Fruit fly (Drosophila melanogaster): ENCODE results near the gene CG1368.

Gene CG1368

dm6 chrX:14169068-14169642 lies 5.4 kb upstream of the CG1368 start, which contains the start of gene CG12480:
Gene CG12480 (plus strand): TSS chrX:14169592.
- TF ChIP-seq CG12744 (GFP tag; optimal IDR thresholded peaks at IDR 0.05) (peak; percentile 24), Xrp1 (GFP tag; IDR thresholded peaks at IDR 0.05) (peak; percentile 32; the same call in 1 of the 2 replicates), schlank (tag; optimal IDR thresholded peaks at IDR 0.05) (peak; percentile 55), fu2 (GFP tag; optimal IDR thresholded peaks at IDR 0.05) (peak; percentile 42), CG10209 (GFP tag; optimal IDR thresholded peaks at IDR 0.05) (peak; percentile 30), ham (GFP tag; IDR thresholded peaks at IDR 0.05) (no peak), H2.0 (GFP tag; IDR thresholded peaks at IDR 0.05) (no peak), tx (GFP tag; optimal IDR thresholded peaks at IDR 0.05) (no peak), CG18476 (GFP tag; optimal IDR thresholded peaks at IDR 0.05) (peak; percentile 37), E2f2 (GFP tag; IDR thresholded peaks at IDR 0.05) (no peak), fd102C (GFP tag; optimal IDR thresholded peaks at IDR 0.05) (no peak), CG7839 (tag; optimal IDR thresholded peaks at IDR 0.05) (peak; percentile 68), CG7556 (GFP tag; optimal IDR thresholded peaks at IDR 0.05) (peak; percentile 4), CG2120 (GFP tag; optimal IDR thresholded peaks at IDR 0.05) (peak; percentile 82), Rx (GFP tag; IDR thresholded peaks at IDR 0.05) (no peak), fd96Cb (tag; optimal IDR thresholded peaks at IDR 0.05) (no peak), D (optimal IDR thresholded peaks at IDR 0.05) (no peak), D (GFP tag; optimal IDR thresholded peaks at IDR 0.05) (no peak), odd (GFP tag; optimal IDR thresholded peaks at IDR 0.05) (no peak), CG13894 (tag; optimal IDR thresholded peaks at IDR 0.05) (peak; percentile 64), CG3281 (GFP tag; optimal IDR thresholded peaks at IDR 0.05) (peak; percentile 79), CTCF (GFP tag; optimal IDR thresholded peaks at IDR 0.05) (no peak), Eip74EF (GFP tag; optimal IDR thresholded peaks at IDR 0.05) (no peak), D19A (tag; optimal IDR thresholded peaks at IDR 0.05) (no peak), CG18619 (GFP tag; optimal IDR thresholded peaks at IDR 0.05) (peak; percentile 51), CG3065 (GFP tag; optimal IDR thresholded peaks at IDR 0.05) (no peak), CG14014 (GFP tag; IDR thresholded peaks at IDR 0.05) (peak; percentile 58; the same call in 1 of the 2 replicates), CG14050 (GFP tag; IDR thresholded peaks at IDR 0.05) (no peak), CG3407 (GFP tag; optimal IDR thresholded peaks at IDR 0.05) (no peak), CG10543 (GFP tag; optimal IDR thresholded peaks at IDR 0.05) (peak; percentile 6), CG14965 (GFP tag; optimal IDR thresholded peaks at IDR 0.05; ENCODE audit: borderline replicate concordance) (no peak), CG2116 (GFP tag; optimal IDR thresholded peaks at IDR 0.05) (no peak), peb (GFP tag; IDR thresholded peaks at IDR 0.05) (no peak), ranshi (GFP tag; IDR thresholded peaks at IDR 0.05) (peak; percentile 55; the same call in 1 of the 2 replicates), CG4707 (GFP tag; optimal IDR thresholded peaks at IDR 0.05) (no peak), mirr (GFP tag; optimal IDR thresholded peaks at IDR 0.05) (peak; percentile 31), CG1832 (GFP tag; optimal IDR thresholded peaks at IDR 0.05) (no peak), slbo (GFP tag; IDR thresholded peaks at IDR 0.05) (peak; percentile 86), so (GFP tag; IDR thresholded peaks at IDR 0.05) (peak; percentile 52; the same call in 1 of the 3 replicates), CG1233 (GFP tag; optimal IDR thresholded peaks at IDR 0.05) (peak; percentile 38), sens (GFP tag) (peak; percentile 6), gem (tag; optimal IDR thresholded peaks at IDR 0.05) (peak; percentile 61), CG12659 (GFP tag; optimal IDR thresholded peaks at IDR 0.05) (peak; percentile 16), CG2712 (tag; optimal IDR thresholded peaks at IDR 0.05) (peak; percentile 22), lola (GFP tag; optimal IDR thresholded peaks at IDR 0.05) (no peak), CG12942 (GFP tag; optimal IDR thresholded peaks at IDR 0.05) (no peak), tio (GFP tag; optimal IDR thresholded peaks at IDR 0.05) (peak; percentile 16), repo (GFP tag; optimal IDR thresholded peaks at IDR 0.05) (no peak), amos (GFP tag; IDR thresholded peaks at IDR 0.05; ENCODE audit: partially characterized antibody) (no peak), dimm (GFP tag; IDR thresholded peaks at IDR 0.05) (no peak), lab (GFP tag; optimal IDR thresholded peaks at IDR 0.05) (peak; percentile 70)

All from whole organism, embryonic.